Worm (Caenorhabditis elegans): ENCODE results near the gene fbxa-45.

DNA sequence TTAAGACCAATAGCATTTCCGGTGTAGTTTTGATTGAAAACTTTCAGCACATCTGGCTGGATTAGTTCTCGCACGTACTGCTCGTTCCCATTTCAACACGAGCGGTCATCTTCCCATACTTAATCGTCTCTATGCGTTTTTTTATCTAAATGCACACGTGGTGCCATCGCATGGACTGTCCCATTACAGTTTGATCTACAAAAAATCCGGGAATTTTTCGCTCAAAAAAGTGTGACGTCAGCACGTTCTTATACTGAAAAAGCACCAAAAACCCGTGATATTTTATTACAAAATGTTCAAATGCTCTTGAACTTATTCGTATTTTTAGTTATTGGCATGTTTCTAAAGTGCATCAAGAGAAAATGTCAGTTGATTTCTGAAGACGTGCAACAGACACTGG, 22.7 kb upstream of the fbxa-45 start, which contains the start of gene Y102A5C.4:
- TF ChIP-seq pha-4 (tag; optimal IDR thresholded peaks at IDR 0.05) (no peak), pqm-1 (tag; optimal IDR thresholded peaks at IDR 0.05) (no peak), nfya-1 (tag; optimal IDR thresholded peaks at IDR 0.05) (no peak), ets-4 (tag; optimal IDR thresholded peaks at IDR 0.05) (no peak), ama-1 (optimal IDR thresholded peaks at IDR 0.05) (no peak), K02D7.2 (tag; optimal IDR thresholded peaks at IDR 0.05) (no peak), madf-2 (tag; optimal IDR thresholded peaks at IDR 0.05) (no peak), dve-1 (tag; optimal IDR thresholded peaks at IDR 0.05) (no peak), ref-2 (tag; optimal IDR thresholded peaks at IDR 0.05) (no peak), hlh-8 (tag; optimal IDR thresholded peaks at IDR 0.05) (no peak), pros-1 (tag; optimal IDR thresholded peaks at IDR 0.05) (no peak), npax-4 (tag; optimal IDR thresholded peaks at IDR 0.05) (no peak)

Measured in whole organism, late embryonic.